Fruit fly (Drosophila melanogaster) whole organism, embryonic: ENCODE measurements around the gene ND-24.

Experiments used
- CG1024 ChIP-seq: fragments of 200-800 bp; sonication (Bioruptor generic); IDR thresholded peaks from 2 replicates; pipeline ENCODE4 v1.3.6; 2022; ENCODE audit warnings: missing biosample characterization, missing genetic modification characterization
- CG10431 ChIP-seq: fragments of 200-800 bp; sonication (Bioruptor generic); optimal IDR thresholded peaks from 3 replicates; lab custom pipeline; 2018; ENCODE audit warnings: missing biosample characterization, mild to moderate bottlenecking, missing genetic modification characterization
- CG11504 ChIP-seq: fragments of 200-800 bp; sonication (Bioruptor generic); optimal IDR thresholded peaks from 3 replicates; lab custom pipeline; 2019; ENCODE audit warnings: missing biosample characterization, mild to moderate bottlenecking, missing genetic modification characterization, moderate library complexity
- CG12071 ChIP-seq: fragments of 200-800 bp; sonication (Bioruptor generic); optimal IDR thresholded peaks from 3 replicates; lab custom pipeline; 2018; ENCODE audit warnings: missing biosample characterization, mild to moderate bottlenecking, missing genetic modification characterization
- CG12659 ChIP-seq: fragments of 200-800 bp; sonication (Bioruptor generic); optimal IDR thresholded peaks from 3 replicates; lab custom pipeline; 2017; ENCODE audit warnings: mild to moderate bottlenecking, missing biosample characterization, missing genetic modification reagents, missing genetic modification characterization
- CG12769 ChIP-seq: fragments of 200-800 bp; sonication (Bioruptor generic); optimal IDR thresholded peaks from 2 replicates; lab custom pipeline; 2019; ENCODE audit warnings: missing biosample characterization, mild to moderate bottlenecking, missing genetic modification characterization, moderate library complexity
- CG13123 ChIP-seq: fragments of 200-800 bp; sonication (Bioruptor generic); optimal IDR thresholded peaks from 2 replicates; lab custom pipeline; 2016; ENCODE audit warnings: missing biosample characterization, missing genetic modification characterization
- CG13287 ChIP-seq: fragments of 200-800 bp; sonication (Bioruptor generic); IDR thresholded peaks from 2 replicates; pipeline ENCODE4 v1.3.6; 2022; ENCODE audit warnings: missing biosample characterization, missing genetic modification characterization; ENCODE audit not compliant: partially characterized antibody
- CG1529 ChIP-seq: fragments of 200-800 bp; sonication (Bioruptor generic); optimal IDR thresholded peaks from 3 replicates; lab custom pipeline; 2018; ENCODE audit warnings: missing biosample characterization, missing genetic modification characterization
- CG1647 ChIP-seq: fragments of 200-800 bp; sonication (Bioruptor generic); optimal IDR thresholded peaks from 3 replicates; lab custom pipeline; 2016; ENCODE audit warnings: missing biosample characterization, missing genetic modification characterization
- CG17612 ChIP-seq: fragments of 200-800 bp; sonication (Bioruptor generic); IDR thresholded peaks from 2 replicates; pipeline ENCODE4 v1.3.6; 2022; ENCODE audit warnings: missing biosample characterization, missing genetic modification characterization
- CG2116 ChIP-seq: fragments of 200-800 bp; sonication (Bioruptor generic); optimal IDR thresholded peaks from 3 replicates; lab custom pipeline; 2018; ENCODE audit warnings: missing biosample characterization, mild to moderate bottlenecking, missing genetic modification characterization
- CG2202 ChIP-seq: fragments of 200-800 bp; sonication (Bioruptor generic); optimal IDR thresholded peaks from 2 replicates; lab custom pipeline; 2018; ENCODE audit warnings: missing biosample characterization, mild to moderate bottlenecking, missing genetic modification characterization
- CG3065 ChIP-seq: fragments of 200-800 bp; sonication (Bioruptor generic); optimal IDR thresholded peaks from 2 replicates; lab custom pipeline; 2016; ENCODE audit warnings: missing biosample characterization, missing genetic modification characterization
- CG34422 ChIP-seq: fragments of 200-800 bp; sonication (Bioruptor generic); IDR thresholded peaks from 3 replicates; pipeline ENCODE4 v1.3.6; 2022; ENCODE audit warnings: missing biosample characterization, missing genetic modification characterization
- CG3726 ChIP-seq: fragments of 200-800 bp; sonication (Bioruptor generic); IDR thresholded peaks from 3 replicates; pipeline ENCODE4, ENCODE4 v1.3.6; 2022; ENCODE audit warnings: missing biosample characterization, missing genetic modification characterization
- CG8944 ChIP-seq: fragments of 200-800 bp; sonication (Bioruptor generic); optimal IDR thresholded peaks from 3 replicates; lab custom pipeline; 2016; ENCODE audit warnings: missing biosample characterization, missing genetic modification characterization
- CG9609 ChIP-seq: fragments of 200-800 bp; sonication (Bioruptor generic); optimal IDR thresholded peaks from 3 replicates; lab custom pipeline; 2016; ENCODE audit warnings: missing biosample characterization, missing genetic modification characterization
- CG9797 ChIP-seq: fragments of 200-800 bp; sonication (Bioruptor generic); optimal IDR thresholded peaks from 3 replicates; lab custom pipeline; 2018; ENCODE audit warnings: missing biosample characterization, mild to moderate bottlenecking, missing genetic modification characterization
- CkIIα-i1 ChIP-seq: fragments of 200-800 bp; sonication (Bioruptor generic); IDR thresholded peaks from 2 replicates; pipeline ENCODE4 v1.3.6; 2022; ENCODE audit warnings: missing biosample characterization, missing genetic modification characterization
- CrebB ChIP-seq: fragments of 200-800 bp; sonication (Bioruptor generic); optimal IDR thresholded peaks from 3 replicates; lab custom pipeline; 2018; ENCODE audit warnings: missing biosample characterization, mild to moderate bottlenecking, missing genetic modification characterization
- Dad ChIP-seq: fragments of 200-800 bp; sonication (Bioruptor generic); optimal IDR thresholded peaks from 3 replicates; lab custom pipeline; 2016; ENCODE audit warnings: missing biosample characterization, missing genetic modification characterization
- Doc3 ChIP-seq: fragments of 200-800 bp; sonication (Bioruptor generic); IDR thresholded peaks from 3 replicates; pipeline ENCODE4 v1.3.6; 2022; ENCODE audit warnings: missing biosample characterization, missing genetic modification characterization; ENCODE audit not compliant: partially characterized antibody
- Eip74EF ChIP-seq, 2 experiments: fragments of 200-800 bp in 1 of 2; fragments of >200 bp in 1 of 2; sonication (Bioruptor generic) in 1 of 2; optimal IDR thresholded peaks; 2 replicates each; lab custom pipeline; 2017 to 2019; ENCODE audit warnings: missing biosample characterization in 2 of 2, missing genetic modification characterization in 2 of 2, mild to moderate bottlenecking in 1 of 2, moderate library complexity in 1 of 2
- Gsc ChIP-seq: fragments of 200-800 bp; sonication (Bioruptor generic); IDR thresholded peaks from 2 replicates; pipeline ENCODE4 v1.3.6; 2022; ENCODE audit warnings: missing biosample characterization, missing genetic modification characterization
- Gug ChIP-seq: fragments of 200-800 bp; sonication (Bioruptor generic); IDR thresholded peaks from 4 replicates; pipeline ENCODE4 v1.3.6; 2022; ENCODE audit warnings: missing biosample characterization, missing genetic modification characterization
- MTF-1 ChIP-seq: fragments of 200-800 bp; sonication (Bioruptor generic); optimal IDR thresholded peaks from 2 replicates; lab custom pipeline; 2018; ENCODE audit warnings: missing biosample characterization, mild to moderate bottlenecking, missing genetic modification characterization, borderline replicate concordance
- Nf-YB ChIP-seq: fragments of 200-800 bp; sonication (Bioruptor generic); optimal IDR thresholded peaks from 3 replicates; lab custom pipeline; 2019; ENCODE audit warnings: missing biosample characterization, mild to moderate bottlenecking, missing genetic modification characterization, moderate library complexity
- Oaz ChIP-seq: fragments of 200-800 bp; sonication (Bioruptor generic); IDR thresholded peaks from 2 replicates; pipeline ENCODE4 v1.3.6; 2022; ENCODE audit warnings: missing biosample characterization, missing genetic modification characterization
- Usf ChIP-seq: fragments of 200-800 bp; sonication (Bioruptor generic); optimal IDR thresholded peaks from 2 replicates; lab custom pipeline; 2017; ENCODE audit warnings: missing genotype, missing biosample characterization, missing genetic modification characterization
- abd-A ChIP-seq: fragments of 200-800 bp; sonication (Bioruptor generic); optimal IDR thresholded peaks from 3 replicates; lab custom pipeline; 2019; ENCODE audit warnings: missing biosample characterization, mild to moderate bottlenecking, missing genetic modification characterization, moderate library complexity
- ase ChIP-seq: fragments of 200-800 bp; sonication (Bioruptor generic); IDR thresholded peaks from 3 replicates; pipeline ENCODE4 v1.3.6; 2022; ENCODE audit warnings: missing biosample characterization, missing genetic modification characterization
- az2 ChIP-seq: fragments of 200-800 bp; sonication (Bioruptor generic); optimal IDR thresholded peaks from 3 replicates; lab custom pipeline; 2016; ENCODE audit warnings: missing biosample characterization, missing genetic modification characterization
- bab2 ChIP-seq: fragments of 200-800 bp; sonication (Bioruptor generic); optimal IDR thresholded peaks from 2 replicates; lab custom pipeline; 2016; ENCODE audit warnings: missing biosample characterization, missing genetic modification characterization
- cato ChIP-seq: fragments of 200-800 bp; sonication (Bioruptor generic); optimal IDR thresholded peaks from 2 replicates; lab custom pipeline; 2016; ENCODE audit warnings: missing biosample characterization, missing genetic modification characterization, borderline replicate concordance
- crp ChIP-seq, 2 experiments: fragments of 200-800 bp; sonication (Bioruptor generic); optimal IDR thresholded peaks; 2 replicates in 1 of 2; 3 replicates in 1 of 2; lab custom pipeline; 2017; ENCODE audit warnings: missing biosample characterization in 2 of 2, missing genetic modification characterization in 2 of 2, mild to moderate bottlenecking in 1 of 2, moderate library complexity in 1 of 2
- dmrt99B ChIP-seq: fragments of 200-800 bp; sonication (Bioruptor generic); optimal IDR thresholded peaks from 2 replicates; lab custom pipeline; 2018; ENCODE audit warnings: missing biosample characterization, mild to moderate bottlenecking, missing genetic modification characterization, moderate library complexity
- dpn ChIP-seq, 2 experiments: fragments of 200-800 bp; sonication (Bioruptor generic); optimal IDR thresholded peaks; 3 replicates each; lab custom pipeline; 2016; ENCODE audit warnings: missing biosample characterization in 2 of 2, missing genetic modification characterization in 2 of 2
- esg ChIP-seq: fragments of 200-800 bp; sonication (Bioruptor generic); conservative IDR thresholded peaks from 2 replicates; pipeline ENCODE4 v1.3.6; 2022; ENCODE audit warnings: missing biosample characterization, missing genetic modification characterization
- gro ChIP-seq: fragments of 200-800 bp; sonication (Bioruptor generic); optimal IDR thresholded peaks from 2 replicates; lab custom pipeline; 2016; ENCODE audit warnings: missing biosample characterization, missing genetic modification characterization
- ham ChIP-seq: fragments of 200-800 bp; sonication (Bioruptor generic); IDR thresholded peaks from 2 replicates; pipeline ENCODE4 v1.3.6; 2022; ENCODE audit warnings: missing biosample characterization, missing genetic modification characterization
- mld ChIP-seq: fragments of 200-800 bp; sonication (Bioruptor generic); IDR thresholded peaks from 3 replicates; pipeline ENCODE4 v1.3.6; 2022; ENCODE audit warnings: missing biosample characterization, missing genetic modification characterization; ENCODE audit not compliant: partially characterized antibody
- nerfin-2 ChIP-seq: fragments of 200-800 bp; sonication (Bioruptor generic); IDR thresholded peaks from 2 replicates; pipeline ENCODE4 v1.3.6; 2022; ENCODE audit warnings: missing biosample characterization, missing genetic modification characterization; ENCODE audit not compliant: partially characterized antibody
- pros ChIP-seq: fragments of 200-800 bp; sonication (Bioruptor generic); optimal IDR thresholded peaks from 3 replicates; lab custom pipeline; 2019; ENCODE audit warnings: missing biosample characterization, mild to moderate bottlenecking, missing genetic modification characterization, moderate library complexity
- sima ChIP-seq: fragments of 200-800 bp; sonication (Bioruptor generic); optimal IDR thresholded peaks from 2 replicates; lab custom pipeline; 2016; ENCODE audit warnings: missing biosample characterization, missing genetic modification characterization
- tin ChIP-seq: fragments of 200-800 bp; sonication (Bioruptor generic); optimal IDR thresholded peaks from 3 replicates; lab custom pipeline; 2016; ENCODE audit warnings: missing biosample characterization, missing genetic modification characterization
- vvl ChIP-seq: fragments of 200-800 bp; sonication (Bioruptor generic); IDR thresholded peaks from 2 replicates; pipeline ENCODE4 v1.3.6; 2022; ENCODE audit warnings: missing biosample characterization, missing genetic modification characterization
- wdn ChIP-seq: fragments of 200-800 bp; sonication (Bioruptor generic); IDR thresholded peaks from 2 replicates; pipeline ENCODE4 v1.3.6; 2022; ENCODE audit warnings: missing biosample characterization, missing genetic modification characterization
- wor ChIP-seq: fragments of 200-800 bp; sonication (Bioruptor generic); IDR thresholded peaks from 2 replicates; pipeline ENCODE4 v1.3.6; 2022; ENCODE audit warnings: missing biosample characterization, missing genetic modification characterization
- zen ChIP-seq: fragments of 200-800 bp; sonication (Bioruptor generic); optimal IDR thresholded peaks from 3 replicates; lab custom pipeline; 2018; ENCODE audit warnings: missing biosample characterization, mild to moderate bottlenecking, missing genetic modification characterization, moderate library complexity

The ND-24 gene

dm6 chrX:17599330-17599729 is 32.6 kb upstream of the ND-24 start, which contains the start of gene X11L (continued):
- TF ChIP-seq bab2 (GFP tag; lab: Kevin White, UChicago) (peak; percentile 80), CG2116 (peak; percentile 84), CG3065 (GFP tag; lab: Kevin White, UChicago) (no peak), abd-A (no peak), CG2202 (peak; percentile 30), CG9797 (GFP tag; lab: Kevin White, UChicago) (peak; percentile 13), Doc3 (peak; percentile 76), CG9609 (GFP tag; lab: Kevin White, UChicago) (peak; percentile 78), CrebB (tag; lab: Kevin White, UChicago) (peak; percentile 44), esg (GFP tag; lab: Robert Waterston, UW) (peak; percentile 28; the same call in 1 of the 2 replicates), dmrt99B (tag; lab: Kevin White, UChicago) (no peak), CG12659 (GFP tag; lab: Kevin White, UChicago) (peak; percentile 76), sima (GFP tag; lab: Kevin White, UChicago) (no peak), cato (GFP tag; lab: Kevin White, UChicago) (peak; percentile 37), crp (GFP tag; optimal IDR thresholded peaks at IDR 0.05; lab: Kevin White, UChicago) (peak in 1 of 2 experiments; percentile 34), tin (GFP tag; lab: Kevin White, UChicago) (peak; percentile 75), Oaz (GFP tag; lab: Robert Waterston, UW) (peak; percentile 10; the same call in 1 of the 2 replicates), gro (peak; percentile 86), CG3726 (no peak), CG12071 (GFP tag; lab: Kevin White, UChicago) (no peak), Usf (GFP tag; lab: Kevin White, UChicago) (no peak), wdn (GFP tag; lab: Robert Waterston, UW) (0 out of 2 replicates have a peak, but pooled peaks have one; percentile 42), CG10431 (GFP tag; lab: Kevin White, UChicago) (no peak), CG8944 (peak; percentile 68), Eip74EF (GFP tag; optimal IDR thresholded peaks at IDR 0.05; lab: Kevin White, UChicago) (no peak), ham (no peak), CG13287 (GFP tag; lab: Robert Waterston, UW) (peak; percentile 89), CG1024 (peak; percentile 63; the same call in 1 of the 2 replicates), az2 (peak; percentile 72), mld (GFP tag; lab: Robert Waterston, UW) (peak; percentile 75; the same call in 1 of the 3 replicates), dpn (GFP tag; optimal IDR thresholded peaks at IDR 0.05; lab: Kevin White, UChicago) (peak; percentile 76 to 77), MTF-1 (GFP tag; lab: Kevin White, UChicago) (no peak), vvl (GFP tag; lab: Robert Waterston, UW) (peak; percentile 80), CG34422 (GFP tag; lab: Robert Waterston, UW) (peak; percentile 62; the same call in 1 of the 3 replicates), CG12769 (no peak), CG1529 (GFP tag; lab: Kevin White, UChicago) (peak; percentile 1), ase (GFP tag; lab: Robert Waterston, UW) (peak; percentile 53; the same call in 2 of the 3 replicates), CG13123 (GFP tag; lab: Kevin White, UChicago) (peak; percentile 60), zen (tag; lab: Kevin White, UChicago) (peak; percentile 61), CG11504 (tag; lab: Kevin White, UChicago) (no peak), Gsc (no peak), Dad (GFP tag; lab: Kevin White, UChicago) (peak; percentile 54), nerfin-2 (peak; percentile 82), Gug (GFP tag; lab: Robert Waterston, UW) (peak; percentile 70; the same call in 3 of the 4 replicates), CG17612 (GFP tag; lab: Robert Waterston, UW) (peak; percentile 69), wor (GFP tag; lab: Robert Waterston, UW) (peak; percentile 33; the same call in 1 of the 2 replicates), Nf-YB (GFP tag; lab: Kevin White, UChicago) (no peak), pros (no peak), CkIIα-i1 (GFP tag; lab: Robert Waterston, UW) (no peak), CG1647 (GFP tag; lab: Kevin White, UChicago) (peak; percentile 67)
